Fruit fly (Drosophila melanogaster) whole organism, embryonic: Measurements from ENCODE around the gene Trm1.

Source experiments
- Ada2b ChIP-seq: fragments of 200-800 bp; sonication (Bioruptor generic); IDR thresholded peaks from 2 replicates; pipeline ENCODE4 v1.3.6; 2022; ENCODE audit warnings: missing biosample characterization, missing genetic modification characterization
- Asciz ChIP-seq: fragments of 200-800 bp; sonication (Bioruptor generic); optimal IDR thresholded peaks from 2 replicates; lab custom pipeline; 2017; ENCODE audit warnings: missing biosample characterization, mild to moderate bottlenecking, missing genetic modification characterization, missing genetic modification reagents
- Atf6 ChIP-seq: fragments of 200-800 bp; sonication (Bioruptor generic); IDR thresholded peaks from 2 replicates; pipeline ENCODE4 v1.3.6; 2022; ENCODE audit warnings: missing biosample characterization, missing genetic modification characterization
- Bgb ChIP-seq: fragments of 200-800 bp; sonication (Bioruptor generic); IDR thresholded peaks from 2 replicates; pipeline ENCODE4 v1.3.6; 2022; ENCODE audit warnings: missing biosample characterization, missing genetic modification characterization; ENCODE audit not compliant: partially characterized antibody
- CG10267 ChIP-seq: fragments of 200-800 bp; sonication (Bioruptor generic); optimal IDR thresholded peaks from 2 replicates; lab custom pipeline; 2018; ENCODE audit warnings: missing biosample characterization, mild to moderate bottlenecking, missing genetic modification characterization, moderate library complexity
- CG12942 ChIP-seq: fragments of 200-800 bp; sonication (Bioruptor generic); optimal IDR thresholded peaks from 3 replicates; lab custom pipeline; 2016; ENCODE audit warnings: missing biosample characterization, missing genetic modification characterization
- CG13287 ChIP-seq: fragments of 200-800 bp; sonication (Bioruptor generic); IDR thresholded peaks from 2 replicates; pipeline ENCODE4 v1.3.6; 2022; ENCODE audit warnings: missing biosample characterization, missing genetic modification characterization; ENCODE audit not compliant: partially characterized antibody
- CG14860 ChIP-seq: fragments of 200-800 bp; sonication (Bioruptor generic); IDR thresholded peaks from 3 replicates; pipeline ENCODE4 v1.3.6; 2022; ENCODE audit warnings: missing biosample characterization, missing genetic modification characterization; ENCODE audit not compliant: partially characterized antibody
- CG15073 ChIP-seq: fragments of 200-800 bp; sonication (Bioruptor generic); optimal IDR thresholded peaks from 2 replicates; lab custom pipeline; 2016; ENCODE audit warnings: missing biosample characterization, missing genetic modification characterization
- CG1603 ChIP-seq: fragments of 200-800 bp; sonication (Bioruptor generic); optimal IDR thresholded peaks from 2 replicates; lab custom pipeline; 2019; ENCODE audit warnings: missing biosample characterization, mild to moderate bottlenecking, missing genetic modification characterization, moderate library complexity
- CG17612 ChIP-seq: fragments of 200-800 bp; sonication (Bioruptor generic); IDR thresholded peaks from 2 replicates; pipeline ENCODE4 v1.3.6; 2022; ENCODE audit warnings: missing biosample characterization, missing genetic modification characterization
- CG18619 ChIP-seq: fragments of 200-800 bp; sonication (Bioruptor generic); optimal IDR thresholded peaks from 3 replicates; lab custom pipeline; 2017; ENCODE audit warnings: missing biosample characterization, mild to moderate bottlenecking, missing genetic modification characterization
- CG30403 ChIP-seq: fragments of 200-800 bp; sonication (Bioruptor generic); optimal IDR thresholded peaks from 3 replicates; lab custom pipeline; 2016; ENCODE audit warnings: missing biosample characterization, missing genetic modification characterization
- CG31224 ChIP-seq: fragments of 200-800 bp; sonication (Bioruptor generic); IDR thresholded peaks from 2 replicates; pipeline ENCODE4 v1.3.6; 2022; ENCODE audit warnings: missing biosample characterization, missing genetic modification characterization
- CG3281 ChIP-seq: fragments of 200-800 bp; sonication (Bioruptor generic); optimal IDR thresholded peaks from 3 replicates; lab custom pipeline; 2017; ENCODE audit warnings: missing biosample characterization, mild to moderate bottlenecking, missing genetic modification characterization
- CG34376 ChIP-seq: fragments of 200-800 bp; sonication (Bioruptor generic); optimal IDR thresholded peaks from 2 replicates; lab custom pipeline; 2018; ENCODE audit warnings: missing biosample characterization, mild to moderate bottlenecking, missing genetic modification characterization
- CG4424 ChIP-seq: fragments of 200-800 bp; sonication (Bioruptor generic); optimal IDR thresholded peaks from 3 replicates; lab custom pipeline; 2016; ENCODE audit warnings: missing biosample characterization, missing genetic modification characterization
- CG5245 ChIP-seq: fragments of 200-800 bp; sonication (Bioruptor generic); optimal IDR thresholded peaks from 3 replicates; lab custom pipeline; 2016; ENCODE audit warnings: missing biosample characterization, missing genetic modification characterization
- CG7786 ChIP-seq: fragments of 200-800 bp; sonication (Bioruptor generic); optimal IDR thresholded peaks from 2 replicates; lab custom pipeline; 2016; ENCODE audit warnings: missing biosample characterization, missing genetic modification characterization
- CG8924 ChIP-seq: fragments of 200-800 bp; optimal IDR thresholded peaks from 3 replicates; lab custom pipeline; 2019; ENCODE audit warnings: missing biosample characterization, mild to moderate bottlenecking, missing genetic modification characterization, moderate library complexity
- Fer3 ChIP-seq: fragments of 200-800 bp; sonication (Bioruptor generic); optimal IDR thresholded peaks from 2 replicates; lab custom pipeline; 2018; ENCODE audit warnings: missing biosample characterization, mild to moderate bottlenecking, missing genetic modification characterization, moderate library complexity
- Hsf ChIP-seq: fragments of 200-800 bp; sonication (Bioruptor generic); optimal IDR thresholded peaks from 3 replicates; lab custom pipeline; 2016; ENCODE audit warnings: missing biosample characterization, missing genetic modification characterization
- Nf-YB ChIP-seq: fragments of 200-800 bp; sonication (Bioruptor generic); optimal IDR thresholded peaks from 3 replicates; lab custom pipeline; 2019; ENCODE audit warnings: missing biosample characterization, mild to moderate bottlenecking, missing genetic modification characterization, moderate library complexity
- Optix ChIP-seq: fragments of 200-800 bp; sonication (Bioruptor generic); IDR thresholded peaks from 3 replicates; pipeline ENCODE4 v1.3.6; 2022; ENCODE audit warnings: missing biosample characterization, missing genetic modification characterization
- PHDP ChIP-seq: fragments of 200-800 bp; sonication (Bioruptor generic); optimal IDR thresholded peaks from 3 replicates; lab custom pipeline; 2018; ENCODE audit warnings: missing biosample characterization, mild to moderate bottlenecking, missing genetic modification characterization, moderate library complexity
- Six4 ChIP-seq: fragments of 200-800 bp; sonication (Bioruptor generic); optimal IDR thresholded peaks from 2 replicates; lab custom pipeline; 2016; ENCODE audit warnings: missing biosample characterization, missing genetic modification characterization
- Sox102F ChIP-seq: fragments of 200-800 bp; sonication (Bioruptor generic); optimal IDR thresholded peaks from 2 replicates; lab custom pipeline; 2018; ENCODE audit warnings: missing biosample characterization, mild to moderate bottlenecking, missing genetic modification characterization, moderate library complexity
- Ssrp ChIP-seq: fragments of 200-800 bp; sonication (Bioruptor generic); optimal IDR thresholded peaks from 2 replicates; lab custom pipeline; 2018; ENCODE audit warnings: missing biosample characterization, mild to moderate bottlenecking, missing genetic modification characterization, moderate library complexity
- Vsx1 ChIP-seq: fragments of 200-800 bp; sonication (Bioruptor generic); optimal IDR thresholded peaks from 2 replicates; lab custom pipeline; 2017; ENCODE audit warnings: missing biosample characterization, mild to moderate bottlenecking, missing genetic modification characterization, missing genetic modification reagents
- YL-1 ChIP-seq: fragments of 200-800 bp; sonication (Bioruptor generic); optimal IDR thresholded peaks from 3 replicates; lab custom pipeline; 2017; ENCODE audit warnings: missing biosample characterization, mild to moderate bottlenecking, missing genetic modification characterization
- caup ChIP-seq: fragments of 200-800 bp; sonication (Bioruptor generic); optimal IDR thresholded peaks from 3 replicates; lab custom pipeline; 2017; ENCODE audit warnings: missing biosample characterization, mild to moderate bottlenecking, missing genetic modification characterization, moderate library complexity; ENCODE audit not compliant: severe bottlenecking
- eyg ChIP-seq: fragments of 200-800 bp; sonication (Bioruptor generic); optimal IDR thresholded peaks from 3 replicates; lab custom pipeline; 2016; ENCODE audit warnings: missing biosample characterization, missing genetic modification characterization
- fd3F ChIP-seq: fragments of 200-800 bp; sonication (Bioruptor generic); optimal IDR thresholded peaks from 2 replicates; lab custom pipeline; 2018; ENCODE audit warnings: missing biosample characterization, mild to moderate bottlenecking, missing genetic modification characterization, moderate library complexity
- fru ChIP-seq: fragments of >200 bp; optimal IDR thresholded peaks from 2 replicates; lab custom pipeline; 2017
- hkb ChIP-seq, 2 experiments: fragments of 200-800 bp in 1 of 2; fragments of >200 bp in 1 of 2; sonication (Bioruptor generic) in 1 of 2; IDR thresholded peaks in 1 of 2; optimal IDR thresholded peaks in 1 of 2; 2 replicates each; pipeline versions ENCODE4 v1.3.6 to Lab custom; 2017 to 2022; ENCODE audit warnings: missing biosample characterization in 1 of 2, missing genetic modification characterization in 1 of 2
- kni ChIP-seq: fragments of 200-800 bp; sonication (Bioruptor generic); optimal IDR thresholded peaks from 3 replicates; lab custom pipeline; 2017; ENCODE audit warnings: mild to moderate bottlenecking, missing biosample characterization, missing genetic modification reagents, missing genetic modification characterization
- lov ChIP-seq, 2 experiments: fragments of 200-800 bp in 1 of 2; fragments of >200 bp in 1 of 2; sonication (Bioruptor generic) in 1 of 2; IDR thresholded peaks in 1 of 2; optimal IDR thresholded peaks in 1 of 2; 2 replicates in 1 of 2; 3 replicates in 1 of 2; pipeline versions ENCODE4 v1.3.6 to Lab custom; 2017 to 2022; ENCODE audit warnings: missing biosample characterization in 1 of 2, missing genetic modification characterization in 1 of 2
- luna ChIP-seq: fragments of 200-800 bp; sonication (Bioruptor generic); optimal IDR thresholded peaks from 2 replicates; lab custom pipeline; 2016; ENCODE audit warnings: missing biosample characterization, missing genetic modification characterization
- maf-S ChIP-seq: fragments of 200-800 bp; sonication (Bioruptor generic); optimal IDR thresholded peaks from 2 replicates; lab custom pipeline; 2016; ENCODE audit warnings: missing biosample characterization, missing genetic modification characterization
- nerfin-1 ChIP-seq: fragments of 200-800 bp; sonication (Bioruptor generic); optimal IDR thresholded peaks from 3 replicates; lab custom pipeline; 2019; ENCODE audit warnings: missing biosample characterization, mild to moderate bottlenecking, missing genetic modification characterization, moderate library complexity
- oc ChIP-seq: fragments of 200-800 bp; sonication (Bioruptor generic); optimal IDR thresholded peaks from 2 replicates; lab custom pipeline; 2018; ENCODE audit warnings: missing biosample characterization, mild to moderate bottlenecking, missing genetic modification characterization, moderate library complexity
- ranshi ChIP-seq: fragments of 200-800 bp; sonication (Bioruptor generic); IDR thresholded peaks from 2 replicates; pipeline ENCODE4 v1.3.6; 2022; ENCODE audit warnings: missing biosample characterization, missing genetic modification characterization
- sima ChIP-seq: fragments of 200-800 bp; sonication (Bioruptor generic); optimal IDR thresholded peaks from 2 replicates; lab custom pipeline; 2016; ENCODE audit warnings: missing biosample characterization, missing genetic modification characterization
- slbo ChIP-seq: fragments of 200-800 bp; sonication (Bioruptor generic); IDR thresholded peaks from 2 replicates; pipeline ENCODE4 v1.3.6; 2022; ENCODE audit warnings: missing biosample characterization, missing genetic modification characterization
- ssp ChIP-seq: fragments of 200-800 bp; sonication (Bioruptor generic); IDR thresholded peaks from 2 replicates; pipeline ENCODE4 v1.3.6; 2022; ENCODE audit warnings: missing biosample characterization, missing genetic modification characterization
- stwl ChIP-seq: fragments of 200-800 bp; sonication (Bioruptor generic); optimal IDR thresholded peaks from 3 replicates; lab custom pipeline; 2018; ENCODE audit warnings: missing biosample characterization, mild to moderate bottlenecking, missing genetic modification characterization, moderate library complexity
- tna ChIP-seq: fragments of 200-800 bp; sonication (Bioruptor generic); IDR thresholded peaks from 2 replicates; pipeline ENCODE4 v1.3.6; 2022; ENCODE audit warnings: missing biosample characterization, missing genetic modification characterization; ENCODE audit not compliant: partially characterized antibody
- z ChIP-seq: fragments of 200-800 bp; sonication (Bioruptor generic); IDR thresholded peaks from 3 replicates; pipeline ENCODE4 v1.3.6; 2022; ENCODE audit warnings: missing biosample characterization, missing genetic modification characterization
- zen ChIP-seq: fragments of 200-800 bp; sonication (Bioruptor generic); optimal IDR thresholded peaks from 3 replicates; lab custom pipeline; 2018; ENCODE audit warnings: missing biosample characterization, mild to moderate bottlenecking, missing genetic modification characterization, moderate library complexity

The Trm1 gene

dm6 chr2L:12424555-12424954 lies 3.3 kb upstream of the Trm1 start, which contains the start of gene Fam92 (continued):
- TF ChIP-seq Ada2b (GFP tag; lab: Robert Waterston, UW) (no peak), Ssrp (tag; lab: Kevin White, UChicago) (no peak), nerfin-1 (tag; lab: Kevin White, UChicago) (no peak), CG14860 (GFP tag; lab: Robert Waterston, UW) (no peak), CG12942 (no peak), Optix (GFP tag; lab: Robert Waterston, UW) (no peak; the same call in 2 of the 3 replicates), fru (no peak), sima (no peak), zen (peak; percentile 24), CG10267 (peak; percentile 65), oc (tag; lab: Kevin White, UChicago) (no peak), Atf6 (GFP tag; lab: Robert Waterston, UW) (no peak), CG13287 (GFP tag; lab: Robert Waterston, UW) (peak; percentile 31; the same call in 1 of the 2 replicates), Asciz (GFP tag; lab: Kevin White, UChicago) (no peak), CG7786 (GFP tag; lab: Kevin White, UChicago) (no peak), ranshi (no peak), slbo (GFP tag; lab: Robert Waterston, UW) (peak; percentile 60; the same call in 1 of the 2 replicates), caup (peak; percentile 52), eyg (no peak), Sox102F (GFP tag; lab: Kevin White, UChicago) (peak; percentile 57), Fer3 (tag; lab: Kevin White, UChicago) (peak; percentile 44), PHDP (tag; lab: Kevin White, UChicago) (peak; percentile 46), Hsf (GFP tag; lab: Kevin White, UChicago) (peak; percentile 62), CG18619 (peak; percentile 2), maf-S (peak; percentile 2), hkb (optimal IDR thresholded peaks at IDR 0.05; lab: Kevin White, UChicago) (no peak), hkb (GFP tag; IDR thresholded peaks at IDR 0.05; lab: Robert Waterston, UW) (peak; percentile 58), luna (GFP tag; lab: Kevin White, UChicago) (no peak), CG1603 (tag; lab: Kevin White, UChicago) (peak; percentile 70), CG15073 (no peak), fd3F (peak; percentile 27), lov (optimal IDR thresholded peaks at IDR 0.05; lab: Kevin White, UChicago) (no peak), lov (GFP tag; IDR thresholded peaks at IDR 0.05; lab: Robert Waterston, UW) (no peak), CG31224 (GFP tag; lab: Robert Waterston, UW) (no peak), stwl (tag; lab: Kevin White, UChicago) (peak; percentile 89), CG17612 (GFP tag; lab: Robert Waterston, UW) (no peak), Nf-YB (no peak), z (GFP tag; lab: Robert Waterston, UW) (no peak), CG34376 (GFP tag; lab: Kevin White, UChicago) (peak; percentile 43), YL-1 (GFP tag; lab: Kevin White, UChicago) (peak; percentile 14), tna (no peak), kni (no peak), CG30403 (GFP tag; lab: Kevin White, UChicago) (peak; percentile 60), Bgb (GFP tag; lab: Robert Waterston, UW) (peak; percentile 42; the same call in 1 of the 2 replicates), CG4424 (GFP tag; lab: Kevin White, UChicago) (peak; percentile 39), Six4 (GFP tag; lab: Kevin White, UChicago) (peak; percentile 39), ssp (GFP tag; lab: Robert Waterston, UW) (no peak; the same call in 1 of the 2 replicates), CG8924 (tag; lab: Kevin White, UChicago) (peak; percentile 13), Vsx1 (no peak), CG5245 (GFP tag; lab: Kevin White, UChicago) (peak; percentile 62), CG3281 (GFP tag; lab: Kevin White, UChicago) (peak; percentile 12)
